Worm (Caenorhabditis elegans) whole organism, midembryonic: ENCODE data around the gene C14A4.13.
A peak's percentile ranks its signal among the peaks of the same experiment; 100 is the strongest.

ENCODE experiments used
- T22C8.4 ChIP-seq: fragments of 200-800 bp; sonication (Bioruptor generic); IDR thresholded peaks from 2 replicates; pipeline ENCODE4 v1.3.6; 2022; ENCODE audit warnings: missing genetic modification characterization, missing compliant biosample characterization
- cog-1 ChIP-seq: sonication (generic microtip); optimal IDR thresholded peaks from 2 replicates; lab custom pipeline; 2016; ENCODE audit warnings: missing genetic modification characterization, missing compliant biosample characterization
- flt-1 ChIP-seq: fragments of 200-800 bp; sonication (Bioruptor generic); IDR thresholded peaks from 2 replicates; pipeline ENCODE4 v1.3.6; 2022; ENCODE audit warnings: missing genetic modification characterization, missing compliant biosample characterization
- klf-2 ChIP-seq: fragments of 200-800 bp; sonication (Bioruptor generic); conservative IDR thresholded peaks from 2 replicates; pipeline ENCODE4 v1.3.6; 2022; ENCODE audit warnings: missing genetic modification reagents, missing genetic modification characterization, missing compliant biosample characterization
- med-1 ChIP-seq: sonication (generic microtip); optimal IDR thresholded peaks from 2 replicates; lab custom pipeline; 2017; ENCODE audit warnings: missing genetic modification characterization, mild to moderate bottlenecking, missing compliant biosample characterization, antibody characterized with exemption, missing genetic modification reagents; ENCODE audit not compliant: insufficient read depth
- ref-1 ChIP-seq: fragments of 200-800 bp; sonication (Bioruptor generic); conservative IDR thresholded peaks from 2 replicates; pipeline ENCODE4 v1.3.6; 2022; ENCODE audit warnings: missing genetic modification reagents, missing genetic modification characterization, missing compliant biosample characterization
- tab-1 ChIP-seq: fragments of 200-800 bp; sonication (Bioruptor generic); IDR thresholded peaks from 2 replicates; pipeline ENCODE4 v1.3.6; 2022; ENCODE audit warnings: missing genetic modification characterization, missing compliant biosample characterization
- ztf-23 ChIP-seq: fragments of 200-800 bp; sonication (Bioruptor generic); IDR thresholded peaks from 2 replicates; pipeline ENCODE4 v1.3.6; 2022; ENCODE audit warnings: missing genetic modification reagents, missing genetic modification characterization, missing compliant biosample characterization
- ztf-29 ChIP-seq: fragments of 200-800 bp; sonication (Bioruptor generic); IDR thresholded peaks from 2 replicates; pipeline ENCODE4 v1.3.6; 2022; ENCODE audit warnings: missing genetic modification reagents, missing genetic modification characterization, missing compliant biosample characterization

The C14A4.13 gene

DNA sequence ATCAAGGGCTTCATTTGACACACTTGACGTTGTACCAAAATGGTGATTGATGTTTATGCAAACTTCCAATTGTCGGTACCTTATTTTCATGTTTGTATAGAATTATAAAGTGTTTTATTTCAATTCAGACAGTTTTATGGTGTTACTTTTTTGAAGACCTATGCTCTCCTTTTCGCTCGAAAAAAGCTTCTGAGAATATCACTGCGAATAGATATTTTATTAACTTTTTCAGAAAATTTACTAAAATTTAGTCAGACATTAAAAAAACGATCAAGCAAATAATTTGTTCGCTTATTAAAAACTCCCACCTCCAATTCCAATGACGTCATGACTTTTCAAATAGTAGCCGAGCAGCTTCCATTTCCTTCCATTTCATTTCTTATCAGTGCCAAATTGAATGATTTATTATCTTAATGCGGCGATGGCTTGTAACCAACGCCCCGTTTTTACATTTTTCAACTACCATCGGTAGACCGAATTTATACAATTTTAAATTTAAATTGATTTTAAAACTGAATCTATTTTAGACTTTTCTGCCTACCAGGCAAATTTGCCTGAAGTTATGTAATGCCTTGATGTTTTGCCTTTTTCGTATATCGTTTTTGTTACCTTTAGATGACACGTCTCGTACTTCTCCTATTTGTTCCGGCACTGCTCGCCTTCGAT is 28.8 kb downstream of the C14A4.13 start, which contains the start of gene M28.10:
TSS of gene M28.10 (plus strand) at position 616 of the 666 bp plus-strand sequence.
- TF ChIP-seq T22C8.4 (GFP tag; lab: Robert Waterston, UW), result no peak
- no peak for TF ChIP-seq cog-1 (tag; lab: Kevin White, UChicago)
- no peak for TF ChIP-seq ztf-29 (GFP tag; lab: Robert Waterston, UW)
- TF ChIP-seq med-1 (GFP tag; lab: Kevin White, UChicago), result no peak
- no peak for TF ChIP-seq ref-1 (GFP tag; lab: Robert Waterston, UW)
- TF ChIP-seq flt-1 (GFP tag; lab: Robert Waterston, UW), result no peak
- no peak for TF ChIP-seq klf-2 (GFP tag; lab: Robert Waterston, UW)
- no peak for TF ChIP-seq tab-1 (GFP tag; lab: Robert Waterston, UW)
- no peak for TF ChIP-seq ztf-23 (GFP tag; lab: Robert Waterston, UW)

DNA sequence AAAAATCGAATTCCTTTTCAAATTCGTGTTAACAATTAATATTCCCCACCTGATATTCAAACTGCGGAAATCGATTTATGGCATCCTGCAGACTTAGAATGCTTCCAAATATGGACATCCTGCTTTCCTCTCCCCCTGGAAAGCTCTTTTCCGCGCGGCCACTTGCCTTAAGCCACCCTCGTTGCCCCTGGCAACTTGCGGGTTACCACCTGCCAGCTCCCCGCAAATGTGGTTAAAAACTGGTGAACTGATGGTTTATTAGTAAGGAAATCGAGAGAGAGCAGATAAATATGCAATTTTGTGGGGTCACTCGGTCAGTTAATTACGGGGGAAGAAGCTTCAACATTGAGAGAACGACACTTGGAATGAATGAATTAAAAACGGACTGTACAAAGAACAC is 33.9 kb downstream of the C14A4.13 start, which contains the start of gene nphp-1:
TSS of gene nphp-1 (minus strand) at position 145 of the 400 bp plus-strand sequence.
- TF ChIP-seq tab-1 (GFP tag; lab: Robert Waterston, UW), result no peak

DNA sequence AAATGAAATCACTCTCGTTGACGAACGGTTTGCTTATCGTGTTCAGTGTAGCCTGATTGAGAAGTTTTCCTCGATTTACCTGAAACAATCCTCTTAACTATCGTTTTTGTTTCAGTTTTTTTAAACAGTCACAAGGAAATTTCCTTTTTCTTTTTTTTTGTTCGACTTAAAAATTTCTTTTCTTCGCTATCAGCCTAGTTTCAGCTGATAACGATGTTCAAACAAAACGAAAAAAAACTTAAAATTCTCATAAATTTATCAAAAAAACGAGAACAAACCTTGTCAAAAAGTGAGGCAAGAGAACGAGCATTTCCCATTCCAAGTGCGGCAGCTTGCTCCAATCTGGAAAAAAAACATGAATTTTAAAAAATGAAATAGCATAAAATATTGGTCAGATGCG is 35.3 kb downstream of the C14A4.13 start:
- TF ChIP-seq ztf-29 (GFP tag; lab: Robert Waterston, UW) (no peak), tab-1 (GFP tag; lab: Robert Waterston, UW) (no peak), ztf-23 (GFP tag; lab: Robert Waterston, UW) (no peak), T22C8.4 (GFP tag; lab: Robert Waterston, UW) (no peak), cog-1 (tag; lab: Kevin White, UChicago) (no peak), ref-1 (GFP tag; lab: Robert Waterston, UW) (no peak), med-1 (GFP tag; lab: Kevin White, UChicago) (no peak), klf-2 (GFP tag; lab: Robert Waterston, UW) (no peak), flt-1 (GFP tag; lab: Robert Waterston, UW) (no peak)

DNA sequence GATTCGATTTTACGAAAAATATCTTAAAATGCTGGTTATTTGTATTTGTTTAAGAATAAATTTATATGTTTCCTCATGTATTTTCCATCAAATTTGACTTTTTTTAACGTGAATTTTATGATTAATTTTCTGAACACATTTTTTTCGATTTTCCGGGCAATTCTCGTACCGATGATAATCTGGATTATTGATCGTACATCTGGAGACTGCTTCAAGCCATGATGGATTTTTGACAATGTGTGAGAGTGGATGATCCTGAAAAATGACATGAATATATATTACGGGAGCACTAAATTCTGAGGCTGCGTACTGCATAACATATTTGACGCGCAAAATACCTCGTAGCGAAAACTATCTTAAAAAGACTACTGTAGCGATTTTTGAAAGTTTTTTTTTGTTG is 36.2 kb downstream of the C14A4.13 start:
- TF ChIP-seq klf-2 (GFP tag; lab: Robert Waterston, UW), result no peak
- TF ChIP-seq tab-1 (GFP tag; lab: Robert Waterston, UW), result no peak
- TF ChIP-seq T22C8.4 (GFP tag; lab: Robert Waterston, UW), result no peak
- TF ChIP-seq ztf-29 (GFP tag; lab: Robert Waterston, UW), result no peak
- TF ChIP-seq ztf-23 (GFP tag; lab: Robert Waterston, UW), result no peak
- no peak for TF ChIP-seq med-1 (GFP tag; lab: Kevin White, UChicago)
- TF ChIP-seq cog-1 (tag; lab: Kevin White, UChicago), result no peak
- no peak for TF ChIP-seq ref-1 (GFP tag; lab: Robert Waterston, UW)

DNA sequence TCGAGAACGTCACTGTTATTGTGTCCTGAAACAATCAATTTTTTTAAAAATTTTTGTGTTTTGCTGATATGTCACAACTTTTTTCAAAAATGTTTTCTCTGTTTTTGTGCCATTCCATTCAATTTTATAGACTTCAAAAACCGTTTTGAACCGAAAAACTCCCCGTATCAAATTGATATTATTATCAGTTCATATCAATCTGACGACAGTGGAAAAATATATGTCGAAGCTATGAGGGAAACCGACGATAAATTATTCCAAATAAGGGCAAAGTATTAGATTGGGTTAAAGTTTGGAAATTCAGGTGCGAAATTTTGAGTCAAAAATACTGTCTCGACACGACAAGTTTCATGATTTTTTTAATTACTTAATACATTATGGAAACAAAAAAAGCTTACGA is 38.1 kb downstream of the C14A4.13 start:
- TF ChIP-seq ref-1 (GFP tag; lab: Robert Waterston, UW) (no peak), ztf-29 (GFP tag; lab: Robert Waterston, UW) (no peak), klf-2 (GFP tag; lab: Robert Waterston, UW) (no peak), cog-1 (tag; lab: Kevin White, UChicago) (no peak), med-1 (GFP tag; lab: Kevin White, UChicago) (no peak), tab-1 (GFP tag; lab: Robert Waterston, UW) (no peak), ztf-23 (GFP tag; lab: Robert Waterston, UW) (no peak), flt-1 (GFP tag; lab: Robert Waterston, UW) (no peak), T22C8.4 (GFP tag; lab: Robert Waterston, UW) (no peak)

DNA sequence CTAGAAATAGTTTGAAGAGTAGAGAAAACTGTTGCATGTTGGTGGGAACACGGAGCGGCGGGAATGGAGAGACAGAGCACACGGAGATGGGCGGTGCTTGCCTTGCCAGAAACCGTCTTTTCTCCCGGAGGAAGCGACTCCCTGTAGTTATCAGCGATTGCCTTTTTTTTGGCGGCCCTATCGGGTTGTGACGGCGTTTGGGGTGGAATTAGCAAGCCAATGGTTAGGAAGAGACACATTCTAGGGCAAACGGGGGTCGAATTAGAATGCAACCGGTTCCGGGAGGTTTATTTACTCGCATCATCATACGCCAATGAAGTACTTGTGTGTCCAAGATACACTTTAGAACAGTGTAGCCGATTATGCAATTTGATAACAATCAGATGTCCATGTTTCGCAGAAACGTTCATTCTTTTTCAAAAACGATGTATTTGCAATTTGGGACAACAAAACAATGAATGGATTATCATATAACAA is 39.4 kb downstream of the C14A4.13 start, which contains the start of gene lact-3:
TSS of gene lact-3 (minus strand) at position 51 of the 477 bp plus-strand sequence.
- TF ChIP-seq ztf-29 (GFP tag; lab: Robert Waterston, UW) (no peak), T22C8.4 (GFP tag; lab: Robert Waterston, UW) (no peak), tab-1 (GFP tag; lab: Robert Waterston, UW) (no peak), med-1 (GFP tag; lab: Kevin White, UChicago) (no peak), cog-1 (tag; lab: Kevin White, UChicago) (no peak), ref-1 (GFP tag; lab: Robert Waterston, UW) (no peak), flt-1 (GFP tag; lab: Robert Waterston, UW) (no peak), klf-2 (GFP tag; lab: Robert Waterston, UW) (no peak), ztf-23 (GFP tag; lab: Robert Waterston, UW) (no peak)

DNA sequence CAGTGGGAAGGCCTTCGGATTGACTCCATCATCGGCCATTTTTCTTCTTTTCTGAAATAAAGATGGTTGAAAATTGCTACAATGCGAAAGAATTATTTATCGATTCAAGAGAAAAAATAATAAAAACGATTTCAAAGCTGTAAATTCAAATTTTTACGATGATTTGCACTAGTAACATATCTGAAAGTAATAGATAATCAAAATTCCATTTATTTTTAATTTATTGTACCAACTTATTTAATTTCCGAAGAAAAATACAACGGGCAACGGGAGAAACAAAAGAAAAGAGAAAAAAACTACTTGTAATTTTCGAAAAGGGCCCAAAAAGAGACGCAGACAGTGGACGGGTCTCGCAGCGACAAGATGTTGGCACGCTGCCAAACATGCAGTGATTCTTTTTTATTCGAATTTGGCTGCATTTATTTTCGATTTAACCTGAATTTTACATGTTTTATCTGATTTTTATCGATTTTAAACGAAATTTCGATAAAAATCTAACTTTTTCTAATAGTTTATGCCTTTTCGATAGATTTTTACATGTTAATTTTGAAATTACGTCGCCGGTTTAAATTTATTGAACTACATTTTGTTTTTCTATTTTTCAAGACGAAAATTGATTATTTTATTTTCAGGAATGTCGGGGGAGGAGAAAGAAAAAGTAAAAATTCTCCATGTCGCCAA is 40.5 kb downstream of the C14A4.13 start, which contains the start of the genes snu-13 and rsp-7:
TSS of gene snu-13 (minus strand) at position 51 of the 681 bp plus-strand sequence.
TSS of gene rsp-7 (plus strand) at position 631 of the 681 bp plus-strand sequence.
- no peak for TF ChIP-seq tab-1 (GFP tag; lab: Robert Waterston, UW)
- TF ChIP-seq cog-1 (tag; lab: Kevin White, UChicago), result peak; percentile 45

DNA sequence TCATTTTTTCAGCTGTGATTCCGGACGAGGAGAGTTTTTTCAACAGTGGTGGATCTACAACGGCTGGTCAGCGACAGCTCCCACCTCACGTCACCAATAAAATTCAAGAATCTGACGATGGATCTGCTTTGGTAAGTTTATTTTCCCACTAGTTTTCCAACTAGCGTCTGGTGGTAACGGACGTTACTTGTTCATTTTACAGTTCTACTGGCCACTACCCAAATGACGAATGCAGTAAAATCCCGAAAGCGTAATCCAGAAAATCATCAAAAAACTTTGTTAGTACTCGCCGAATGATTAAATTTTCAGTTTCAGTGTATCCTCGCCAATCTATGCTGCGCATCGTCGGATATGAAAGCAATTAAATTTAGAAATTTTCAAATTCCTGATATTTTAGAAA is 41.3 kb downstream of the C14A4.13 start:
- TF ChIP-seq ref-1 (GFP tag; lab: Robert Waterston, UW) (no peak), klf-2 (GFP tag; lab: Robert Waterston, UW) (no peak), tab-1 (GFP tag; lab: Robert Waterston, UW) (no peak), ztf-29 (GFP tag; lab: Robert Waterston, UW) (no peak), cog-1 (tag; lab: Kevin White, UChicago) (no peak), ztf-23 (GFP tag; lab: Robert Waterston, UW) (no peak)

DNA sequence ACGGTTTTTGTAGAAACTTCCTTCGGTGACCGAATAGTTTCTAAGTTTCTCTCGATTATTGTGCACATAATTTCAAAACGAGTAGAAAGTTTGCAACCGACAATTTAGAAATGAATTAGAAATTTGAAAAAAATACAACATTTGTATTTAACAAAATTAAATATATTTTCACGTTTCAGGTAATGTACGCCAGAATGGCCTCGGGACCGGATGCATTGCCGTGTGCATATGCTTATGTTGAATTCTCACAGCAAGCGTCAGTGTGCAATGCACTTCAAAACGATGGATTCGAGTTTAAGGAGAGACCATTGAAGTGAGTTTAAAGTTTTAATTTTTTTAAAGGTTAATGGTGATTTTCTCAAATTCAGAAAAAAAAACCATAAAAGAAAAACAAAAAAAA is 42.6 kb downstream of the C14A4.13 start, which contains the start of gene marc-2:
TSS of gene marc-2 (minus strand) at position 101 of the 400 bp plus-strand sequence.
- no peak for TF ChIP-seq cog-1 (tag; lab: Kevin White, UChicago)
- no peak for TF ChIP-seq med-1 (GFP tag; lab: Kevin White, UChicago)
- no peak for TF ChIP-seq tab-1 (GFP tag; lab: Robert Waterston, UW)
- no peak for TF ChIP-seq klf-2 (GFP tag; lab: Robert Waterston, UW)
- TF ChIP-seq ref-1 (GFP tag; lab: Robert Waterston, UW), result no peak
- no peak for TF ChIP-seq flt-1 (GFP tag; lab: Robert Waterston, UW)
- no peak for TF ChIP-seq ztf-23 (GFP tag; lab: Robert Waterston, UW)
- TF ChIP-seq ztf-29 (GFP tag; lab: Robert Waterston, UW), result no peak
- no peak for TF ChIP-seq T22C8.4 (GFP tag; lab: Robert Waterston, UW)
